Worm (Caenorhabditis elegans) whole organism, L4 larva: ENCODE measurements around the gene stg-1.

Experiments used
- D1046.2 ChIP-seq: fragments of 200-800 bp; sonication (Bioruptor generic); IDR thresholded peaks from 2 replicates; pipeline ENCODE4 v1.3.6; 2022; ENCODE audit warnings: missing genetic modification characterization, missing compliant biosample characterization
- F26F4.8 ChIP-seq: fragments of 200-800 bp; sonication (Bioruptor generic); conservative IDR thresholded peaks from 2 replicates; pipeline ENCODE4 v1.3.6; 2022; ENCODE audit warnings: missing genetic modification characterization, missing compliant biosample characterization
- T20F7.1 ChIP-seq: fragments of 200-800 bp; sonication (Bioruptor generic); optimal IDR thresholded peaks from 2 replicates; lab custom pipeline; 2018; ENCODE audit warnings: mild to moderate bottlenecking, missing genetic modification characterization, missing compliant biosample characterization
- T26A8.4 ChIP-seq: fragments of 200-800 bp; sonication (Bioruptor generic); IDR thresholded peaks from 2 replicates; pipeline ENCODE4 v1.3.6; 2022; ENCODE audit warnings: missing genetic modification characterization, missing compliant biosample characterization
- Y75B8A.6 ChIP-seq: fragments of 200-800 bp; sonication (Bioruptor generic); IDR thresholded peaks from 2 replicates; pipeline ENCODE4 v1.3.6; 2022; ENCODE audit warnings: missing genetic modification reagents, missing genetic modification characterization, missing compliant biosample characterization
- ZK337.2 ChIP-seq: fragments of 200-800 bp; sonication (Bioruptor generic); IDR thresholded peaks from 2 replicates; pipeline ENCODE4 v1.3.6; 2022; ENCODE audit warnings: missing genetic modification reagents, missing genetic modification characterization, missing compliant biosample characterization
- aha-1 ChIP-seq: fragments of 150-350 bp; peaks from one replicate; lab custom pipeline; 2014; ENCODE audit warnings: missing biosample characterization, missing genetic modification characterization
- attf-4 ChIP-seq: sonication (generic microtip); optimal IDR thresholded peaks from 3 replicates; lab custom pipeline; 2017; ENCODE audit warnings: missing biosample characterization, missing genetic modification characterization
- ceh-20 ChIP-seq: fragments of 200-800 bp; sonication (Bioruptor generic); IDR thresholded peaks from 2 replicates; pipeline ENCODE4 v1.3.6; 2022; ENCODE audit warnings: missing genetic modification reagents, missing genetic modification characterization, missing compliant biosample characterization
- ceh-28 ChIP-seq: fragments of 150-350 bp; optimal IDR thresholded peaks from 2 replicates; lab custom pipeline; 2014; ENCODE audit warnings: missing biosample characterization, missing genetic modification reagents, missing genetic modification characterization
- ceh-44 ChIP-seq: fragments of 200-800 bp; sonication (Bioruptor generic); IDR thresholded peaks from 2 replicates; pipeline ENCODE4 v1.3.6; 2022; ENCODE audit warnings: missing genetic modification reagents, missing genetic modification characterization, missing compliant biosample characterization
- ceh-62 ChIP-seq: sonication (generic microtip); optimal IDR thresholded peaks from 2 replicates; lab custom pipeline; 2017; ENCODE audit warnings: missing biosample characterization, missing genetic modification characterization
- ces-1 ChIP-seq: fragments of 150-350 bp; sonication (generic microtip); optimal IDR thresholded peaks from 4 replicates; lab custom pipeline; 2014; ENCODE audit warnings: missing biosample characterization, missing genetic modification reagents, missing genetic modification characterization
- daf-12 ChIP-seq: fragments of 150-350 bp; optimal IDR thresholded peaks from 2 replicates; lab custom pipeline; 2014; ENCODE audit warnings: missing biosample characterization, missing genetic modification reagents, missing genetic modification characterization
- dmd-6 ChIP-seq: fragments of 200-800 bp; sonication (Bioruptor generic); IDR thresholded peaks from 2 replicates; pipeline ENCODE4 v1.3.6; 2022; ENCODE audit warnings: missing genetic modification reagents, missing genetic modification characterization, missing compliant biosample characterization
- dmd-8 ChIP-seq: fragments of 200-800 bp; sonication (Bioruptor generic); IDR thresholded peaks from 2 replicates; pipeline ENCODE4 v1.3.6; 2022; ENCODE audit warnings: missing genetic modification characterization, missing compliant biosample characterization
- dmd-9 ChIP-seq: fragments of 200-800 bp; sonication (Bioruptor generic); IDR thresholded peaks from 2 replicates; pipeline ENCODE4 v1.3.6; 2022; ENCODE audit warnings: missing genetic modification reagents, missing genetic modification characterization, missing compliant biosample characterization
- dpl-1 ChIP-seq: fragments of 150-350 bp; optimal IDR thresholded peaks from 2 replicates; lab custom pipeline; 2014; ENCODE audit warnings: missing biosample characterization, missing genetic modification reagents, missing genetic modification characterization
- duxl-1 ChIP-seq: sonication (generic microtip); optimal IDR thresholded peaks from 2 replicates; lab custom pipeline; 2016; ENCODE audit warnings: mild to moderate bottlenecking, missing genetic modification characterization, moderate library complexity, missing compliant biosample characterization; ENCODE audit not compliant: poor library complexity
- egl-43 ChIP-seq: fragments of 200-800 bp; sonication (Bioruptor generic); IDR thresholded peaks from 2 replicates; pipeline ENCODE4 v1.3.6; 2022; ENCODE audit warnings: missing genetic modification reagents, missing genetic modification characterization, missing compliant biosample characterization
- fos-1 ChIP-seq: fragments of 150-350 bp; optimal IDR thresholded peaks from 2 replicates; lab custom pipeline; 2014; ENCODE audit warnings: missing biosample characterization, missing genetic modification characterization
- gei-8 ChIP-seq: fragments of 200-800 bp; sonication (Bioruptor generic); optimal IDR thresholded peaks from 2 replicates; lab custom pipeline; 2018; ENCODE audit warnings: mild to moderate bottlenecking, missing genetic modification characterization, missing compliant biosample characterization
- hlh-11 ChIP-seq: fragments of 200-800 bp; sonication (Bioruptor generic); optimal IDR thresholded peaks from 2 replicates; lab custom pipeline; 2018; ENCODE audit warnings: mild to moderate bottlenecking, missing genetic modification characterization, missing compliant biosample characterization
- hmg-1.1 ChIP-seq: fragments of 200-800 bp; sonication (Bioruptor generic); IDR thresholded peaks from 2 replicates; pipeline ENCODE4 v1.3.6; 2022; ENCODE audit warnings: missing genetic modification reagents, missing genetic modification characterization, missing compliant biosample characterization
- lin-13 ChIP-seq: fragments of 150-350 bp; optimal IDR thresholded peaks from 2 replicates; lab custom pipeline; 2014; ENCODE audit warnings: missing biosample characterization, missing genetic modification reagents, missing genetic modification characterization
- lin-38 ChIP-seq: fragments of 200-800 bp; sonication (Bioruptor generic); IDR thresholded peaks from 2 replicates; pipeline ENCODE4 v1.3.6; 2022; ENCODE audit warnings: missing genetic modification reagents, missing genetic modification characterization, missing compliant biosample characterization
- madf-9 ChIP-seq: fragments of 200-800 bp; sonication (Bioruptor generic); conservative IDR thresholded peaks from 2 replicates; pipeline ENCODE4 v1.3.6; 2022; ENCODE audit warnings: missing genetic modification reagents, missing genetic modification characterization, missing compliant biosample characterization
- mdt-29 ChIP-seq: fragments of 200-800 bp; sonication (Bioruptor generic); IDR thresholded peaks from 2 replicates; pipeline ENCODE4 v1.3.6; 2022; ENCODE audit warnings: missing genetic modification reagents, missing genetic modification characterization, missing compliant biosample characterization
- mes-2 ChIP-seq: sonication (generic microtip); optimal IDR thresholded peaks from 2 replicates; lab custom pipeline; 2016; ENCODE audit warnings: missing genotype, mild to moderate bottlenecking, missing genetic modification characterization, missing compliant biosample characterization; ENCODE audit not compliant: poor library complexity, severe bottlenecking
- nhr-28 ChIP-seq: fragments of 150-350 bp; optimal IDR thresholded peaks from 2 replicates; lab custom pipeline; 2014; ENCODE audit warnings: missing biosample characterization, missing genetic modification characterization
- nhr-48 ChIP-seq: sonication (generic microtip); optimal IDR thresholded peaks from 2 replicates; lab custom pipeline; 2016; ENCODE audit warnings: mild to moderate bottlenecking, missing genetic modification characterization, missing compliant biosample characterization
- nhr-76 ChIP-seq: fragments of 150-350 bp; optimal IDR thresholded peaks from 2 replicates; lab custom pipeline; 2014; ENCODE audit warnings: missing biosample characterization, missing genetic modification characterization
- pha-4 ChIP-seq, 2 experiments: fragments of 150-350 bp in 1 of 2; fragments of 200-800 bp in 1 of 2; sonication (Bioruptor generic) in 1 of 2; IDR thresholded peaks in 1 of 2; optimal IDR thresholded peaks in 1 of 2; 2 replicates each; pipeline versions ENCODE4 v1.3.6 to Lab custom; 2014 to 2022; ENCODE audit warnings: missing genetic modification characterization in 2 of 2, missing genetic modification reagents in 2 of 2, missing biosample characterization in 1 of 2, missing compliant biosample characterization in 1 of 2
- rbr-2 ChIP-seq: sonication (generic microtip); optimal IDR thresholded peaks from 2 replicates; lab custom pipeline; 2016; ENCODE audit warnings: missing genotype, missing genetic modification characterization, missing compliant biosample characterization
- saeg-2 ChIP-seq: fragments of 200-800 bp; sonication (Bioruptor generic); IDR thresholded peaks from 2 replicates; pipeline ENCODE4 v1.3.6; 2022; ENCODE audit warnings: missing genetic modification reagents, missing genetic modification characterization, missing compliant biosample characterization
- sdz-12 ChIP-seq: fragments of 200-800 bp; sonication (Bioruptor generic); optimal IDR thresholded peaks from 2 replicates; lab custom pipeline; 2018; ENCODE audit warnings: mild to moderate bottlenecking, missing genetic modification characterization, missing compliant biosample characterization
- set-16 ChIP-seq: fragments of 200-800 bp; sonication (Bioruptor generic); IDR thresholded peaks from 2 replicates; pipeline ENCODE4 v1.3.6; 2022; ENCODE audit warnings: missing genetic modification reagents, missing genetic modification characterization, missing compliant biosample characterization
- snpc-1.2 ChIP-seq: fragments of 200-800 bp; sonication (Bioruptor generic); IDR thresholded peaks from 2 replicates; pipeline ENCODE4 v1.3.6; 2022; ENCODE audit warnings: missing genetic modification reagents, missing genetic modification characterization, missing compliant biosample characterization
- snpc-4 ChIP-seq: fragments of 150-350 bp; optimal IDR thresholded peaks from 2 replicates; lab custom pipeline; 2014; ENCODE audit warnings: missing biosample characterization, missing genetic modification characterization
- spr-3 ChIP-seq: fragments of 200-800 bp; sonication (Bioruptor generic); optimal IDR thresholded peaks from 2 replicates; lab custom pipeline; 2018; ENCODE audit warnings: mild to moderate bottlenecking, missing genetic modification characterization, missing compliant biosample characterization
- unc-130 ChIP-seq: sonication (generic microtip); optimal IDR thresholded peaks from 2 replicates; lab custom pipeline; 2016; ENCODE audit warnings: missing genetic modification reagents, missing genetic modification characterization, missing compliant biosample characterization
- unc-62 ChIP-seq, 3 experiments: fragments of 150-350 bp in 1 of 3; sonication (generic microtip); optimal IDR thresholded peaks in 2 of 3; peaks in 1 of 3; 1 replicate in 1 of 3; 2 replicates in 2 of 3; lab custom pipeline; 2014 to 2017; ENCODE audit warnings: missing biosample characterization in 3 of 3, missing genetic modification characterization in 3 of 3, missing genetic modification reagents in 3 of 3, missing genotype in 1 of 3
- zag-1 ChIP-seq: fragments of 150-350 bp; optimal IDR thresholded peaks from 2 replicates; lab custom pipeline; 2014; ENCODE audit warnings: missing biosample characterization, missing genetic modification characterization
- zip-2 ChIP-seq: fragments of 150-350 bp; optimal IDR thresholded peaks from 2 replicates; lab custom pipeline; 2014; ENCODE audit warnings: missing biosample characterization, missing genetic modification characterization
- ztf-7 ChIP-seq: fragments of 150-350 bp; optimal IDR thresholded peaks from 2 replicates; lab custom pipeline; 2014; ENCODE audit warnings: missing biosample characterization, missing genetic modification characterization

stg-1 gene

DNA sequence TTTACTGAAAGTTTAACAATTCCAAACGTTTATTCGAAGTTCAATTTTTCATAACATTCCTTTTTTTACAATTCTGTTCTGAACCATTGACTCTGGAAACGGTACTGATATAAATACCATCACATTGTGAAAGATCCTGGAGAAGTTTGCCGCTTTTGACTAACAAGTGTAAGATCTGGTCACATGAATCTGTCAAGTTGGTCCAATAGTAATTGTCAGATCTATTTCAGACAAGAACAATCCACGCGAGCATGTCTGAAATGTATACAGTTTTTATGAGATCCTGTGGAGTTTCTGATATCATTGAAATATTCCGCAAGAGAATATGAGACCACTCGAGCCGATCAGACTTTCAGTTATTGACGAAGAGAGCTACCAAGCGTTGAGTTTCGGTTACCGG is 32.7 kb upstream of the stg-1 start:
- TF ChIP-seq T26A8.4 (GFP tag; lab: Robert Waterston, UW) (no peak), unc-62 (GFP tag; optimal IDR thresholded peaks at IDR 0.05 in 1 of 2; lab: Kevin White, UChicago) (peak in 1 of 2 experiments; percentile 94), unc-62 (tag; optimal IDR thresholded peaks at IDR 0.05; lab: Kevin White, UChicago) (no peak)

DNA sequence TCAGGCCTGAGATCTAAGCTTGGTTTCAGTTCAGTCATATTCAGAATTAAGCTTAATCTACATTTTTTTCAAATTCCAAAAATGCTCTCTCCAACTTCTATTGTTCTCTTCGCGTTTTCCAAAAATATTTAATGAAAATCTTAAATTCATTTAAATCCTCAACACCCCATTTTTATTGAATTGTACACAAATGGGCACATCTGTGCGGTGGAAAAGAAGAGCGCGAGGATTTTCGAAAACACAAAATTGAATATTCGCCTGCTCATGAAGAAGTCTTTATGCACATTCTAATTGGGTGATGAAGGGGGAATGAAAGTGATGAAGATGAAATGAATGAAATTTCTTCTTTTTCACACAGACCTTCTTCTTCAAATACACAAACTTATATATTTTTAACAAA is 24.0 kb upstream of the stg-1 start:
- TF ChIP-seq nhr-76 (no peak), unc-62 (GFP tag; optimal IDR thresholded peaks at IDR 0.05 in 1 of 2; lab: Kevin White, UChicago) (peak in 1 of 2 experiments; percentile 35), unc-62 (tag; optimal IDR thresholded peaks at IDR 0.05; lab: Kevin White, UChicago) (no peak)

DNA sequence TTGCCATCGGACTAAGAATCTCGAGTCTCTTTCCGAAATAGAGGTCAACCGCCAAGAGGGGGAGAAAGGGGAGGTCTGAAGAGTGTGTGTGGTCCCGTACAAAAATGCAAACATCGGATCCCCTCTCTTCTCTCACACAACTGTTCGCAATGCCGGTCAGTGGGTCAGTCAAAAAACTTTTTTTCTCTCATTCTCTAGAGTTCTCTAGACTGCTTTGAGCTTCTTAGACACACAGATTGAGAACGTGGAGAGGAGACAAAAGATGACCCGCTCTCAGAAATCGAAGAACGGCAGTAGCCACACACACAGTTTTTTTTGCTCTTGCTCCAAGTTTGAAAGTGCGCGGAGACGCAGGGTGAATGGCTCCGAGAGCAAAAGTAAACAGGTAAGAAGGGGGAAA is 15.3 kb upstream of the stg-1 start:
- TF ChIP-seq ceh-28 (tag; lab: Kevin White, UChicago), result no peak
- no peak for TF ChIP-seq pha-4 (GFP tag; IDR thresholded peaks at IDR 0.05; lab: Robert Waterston, UW)
- TF ChIP-seq pha-4 (tag; optimal IDR thresholded peaks at IDR 0.05; lab: Kevin White, UChicago), result peak; percentile 10
- TF ChIP-seq hmg-1.1 (GFP tag; lab: Robert Waterston, UW), result no peak
- peak; percentile 12; the same call in 1 of the 2 replicates for TF ChIP-seq set-16
- no peak for TF ChIP-seq nhr-28 (tag; lab: Kevin White, UChicago)
- no peak for TF ChIP-seq egl-43
- TF ChIP-seq hlh-11 (tag; lab: Kevin White, UChicago), result no peak
- no peak for TF ChIP-seq lin-13 (GFP tag; lab: Kevin White, UChicago)
- TF ChIP-seq dmd-9 (GFP tag; lab: Robert Waterston, UW), result no peak
- no peak for TF ChIP-seq madf-9 (GFP tag; lab: Robert Waterston, UW)
- no peak for TF ChIP-seq Y75B8A.6 (GFP tag; lab: Robert Waterston, UW)
- no peak for TF ChIP-seq ZK337.2 (GFP tag; lab: Robert Waterston, UW)
- TF ChIP-seq ceh-62, result no peak
- no peak for TF ChIP-seq duxl-1 (tag; lab: Kevin White, UChicago)
- TF ChIP-seq T20F7.1 (GFP tag; lab: Kevin White, UChicago), result no peak
- no peak for TF ChIP-seq mdt-29 (GFP tag; lab: Robert Waterston, UW)
- TF ChIP-seq F26F4.8 (GFP tag; lab: Robert Waterston, UW), result no peak
- TF ChIP-seq ces-1 (GFP tag; lab: Kevin White, UChicago), result no peak
- no peak for TF ChIP-seq gei-8 (GFP tag; lab: Kevin White, UChicago)
- peak; percentile 24 for TF ChIP-seq aha-1
- TF ChIP-seq attf-4, result no peak
- no peak for TF ChIP-seq D1046.2 (GFP tag; lab: Robert Waterston, UW)
- no peak for TF ChIP-seq nhr-48 (tag; lab: Kevin White, UChicago)
- no peak for TF ChIP-seq dpl-1
- no peak for TF ChIP-seq unc-130
- no peak for TF ChIP-seq mes-2 (tag; lab: Kevin White, UChicago)
- no peak for TF ChIP-seq snpc-1.2 (GFP tag; lab: Robert Waterston, UW)
- no peak for TF ChIP-seq spr-3 (GFP tag; lab: Kevin White, UChicago)
- peak; percentile 2 for TF ChIP-seq rbr-2 (tag; lab: Kevin White, UChicago)
- no peak for TF ChIP-seq dmd-6 (GFP tag; lab: Robert Waterston, UW)
- TF ChIP-seq zip-2 (tag; lab: Kevin White, UChicago), result no peak
- no peak for TF ChIP-seq dmd-8 (GFP tag; lab: Robert Waterston, UW)
- TF ChIP-seq saeg-2 (GFP tag; lab: Robert Waterston, UW), result no peak
- TF ChIP-seq unc-62 (GFP tag; optimal IDR thresholded peaks at IDR 0.05 in 1 of 2; lab: Kevin White, UChicago), result peak in 1 of 2 experiments; percentile 87
- no peak for TF ChIP-seq unc-62 (tag; optimal IDR thresholded peaks at IDR 0.05; lab: Kevin White, UChicago)
- TF ChIP-seq lin-38, result no peak
- TF ChIP-seq snpc-4 (tag; lab: Kevin White, UChicago), result no peak
- no peak for TF ChIP-seq ceh-44 (GFP tag; lab: Robert Waterston, UW)
- TF ChIP-seq nhr-76, result no peak
- TF ChIP-seq zag-1 (tag; lab: Kevin White, UChicago), result no peak
- no peak for TF ChIP-seq ztf-7 (tag; lab: Kevin White, UChicago)
- TF ChIP-seq fos-1 (tag; lab: Kevin White, UChicago), result no peak
- no peak for TF ChIP-seq daf-12
- TF ChIP-seq ceh-20 (GFP tag; lab: Robert Waterston, UW), result no peak
- no peak for TF ChIP-seq sdz-12
- TF ChIP-seq, all 104 proteins: peak for 5
